Fruit fly (Drosophila melanogaster) Kc167 (cell line): ENCODE data around the gene peg.

Source experiments
- Myc ChIP-seq: fragments of >200 bp; optimal IDR thresholded peaks from 2 replicates; lab custom pipeline; 2017; ENCODE audit warnings: missing external identifiers
- Sin3A ChIP-seq: fragments of >200 bp; optimal IDR thresholded peaks from 2 replicates; lab custom pipeline; 2018; ENCODE audit warnings: missing external identifiers
- h ChIP-seq: fragments of >200 bp; optimal IDR thresholded peaks from 3 replicates; lab custom pipeline; 2018; ENCODE audit warnings: missing external identifiers
- insv ChIP-seq: fragments of >200 bp; optimal IDR thresholded peaks from 3 replicates; lab custom pipeline; 2018; ENCODE audit warnings: missing external identifiers
- psq ChIP-seq: fragments of >200 bp; optimal IDR thresholded peaks from 2 replicates; lab custom pipeline; 2017; ENCODE audit warnings: missing external identifiers
- ttk ChIP-seq: sonication (Bioruptor generic); optimal IDR thresholded peaks from 2 replicates; lab custom pipeline; 2017; ENCODE audit warnings: missing external identifiers

The peg gene

dm6 chr3R:21042399-21042798 lies 18.4 kb upstream of the peg start, which contains the start of gene Dhc93AB:
TSS of gene Dhc93AB (minus strand) at chr3R:21042499.
- TF ChIP-seq Myc (lab: Kevin White, UChicago) (no peak), ttk (lab: Kevin White, UChicago) (no peak), Sin3A (no peak), h (lab: Kevin White, UChicago) (no peak), insv (no peak), psq (lab: Kevin White, UChicago) (no peak)

dm6 chr3R:21025508-21025907 lies 1.5 kb upstream of the peg start:
- no peak for TF ChIP-seq insv
- TF ChIP-seq psq (lab: Kevin White, UChicago) = no peak
- TF ChIP-seq ttk (lab: Kevin White, UChicago) = no peak
- TF ChIP-seq h (lab: Kevin White, UChicago) = no peak
- TF ChIP-seq Myc (lab: Kevin White, UChicago) = no peak
- no peak for TF ChIP-seq Sin3A

- TF ChIP-seq Sin3A (no peak), h (lab: Kevin White, UChicago) (no peak), insv (no peak), ttk (lab: Kevin White, UChicago) (no peak), Myc (lab: Kevin White, UChicago) (no peak), psq (lab: Kevin White, UChicago) (no peak)
These were observed 1.0 kb downstream of the peg start for dm6 chr3R:21022769-21023517.

- no peak for TF ChIP-seq ttk (lab: Kevin White, UChicago)
- TF ChIP-seq Sin3A = no peak
- no peak for TF ChIP-seq Myc (lab: Kevin White, UChicago)
- no peak for TF ChIP-seq h (lab: Kevin White, UChicago)
- TF ChIP-seq psq (lab: Kevin White, UChicago) = no peak
- no peak for TF ChIP-seq insv
These were observed 4.9 kb downstream of the peg start for dm6 chr3R:21019073-21019472.

- TF ChIP-seq h (lab: Kevin White, UChicago) (no peak), Myc (lab: Kevin White, UChicago) (no peak), Sin3A (no peak), psq (lab: Kevin White, UChicago) (no peak), ttk (lab: Kevin White, UChicago) (no peak), insv (no peak)
These were observed 6.4 kb downstream of the peg start, which contains the start of gene Rlip for dm6 chr3R:21017464-21018080. TSS of gene Rlip (plus strand) at chr3R:21017684.

- TF ChIP-seq ttk (lab: Kevin White, UChicago) (no peak), Myc (lab: Kevin White, UChicago) (no peak)
These were observed 8.3 kb downstream of the peg start, which contains the start of gene CG5697 for dm6 chr3R:21015636-21016035. TSS of gene CG5697 (plus strand) at chr3R:21015949.

- TF ChIP-seq psq (lab: Kevin White, UChicago) (no peak), ttk (lab: Kevin White, UChicago) (no peak), insv (no peak), Myc (lab: Kevin White, UChicago) (no peak), Sin3A (no peak), h (lab: Kevin White, UChicago) (no peak)
These were observed 10.2 kb downstream of the peg start for dm6 chr3R:21013780-21014179.

- TF ChIP-seq Myc (lab: Kevin White, UChicago) (no peak), h (lab: Kevin White, UChicago) (no peak)
These were observed 17.0 kb downstream of the peg start, which contains the start of gene Alp5 for dm6 chr3R:21006967-21007366. TSS of gene Alp5 (minus strand) at chr3R:21006990.

- TF ChIP-seq psq (lab: Kevin White, UChicago) = no peak
- TF ChIP-seq ttk (lab: Kevin White, UChicago) = no peak
- TF ChIP-seq insv = no peak
- TF ChIP-seq Sin3A = no peak
- TF ChIP-seq Myc (lab: Kevin White, UChicago) = no peak
- TF ChIP-seq h (lab: Kevin White, UChicago) = no peak
These were observed 22.8 kb downstream of the peg start for dm6 chr3R:21001123-21001522.

dm6 chr3R:20998319-20998718 lies 25.6 kb downstream of the peg start:
- TF ChIP-seq Myc (lab: Kevin White, UChicago) = no peak
- no peak for TF ChIP-seq psq (lab: Kevin White, UChicago)
- no peak for TF ChIP-seq ttk (lab: Kevin White, UChicago)
- no peak for TF ChIP-seq Sin3A
- TF ChIP-seq insv = no peak
- TF ChIP-seq h (lab: Kevin White, UChicago) = no peak

- TF ChIP-seq ttk (lab: Kevin White, UChicago) (no peak), h (lab: Kevin White, UChicago) (no peak), psq (lab: Kevin White, UChicago) (no peak), Sin3A (no peak), insv (no peak), Myc (lab: Kevin White, UChicago) (no peak)
These were observed 33.6 kb downstream of the peg start for dm6 chr3R:20990409-20990808.

- TF ChIP-seq Sin3A (no peak), ttk (lab: Kevin White, UChicago) (no peak), h (lab: Kevin White, UChicago) (no peak), insv (no peak), Myc (lab: Kevin White, UChicago) (no peak), psq (lab: Kevin White, UChicago) (no peak)
These were observed 34.3 kb downstream of the peg start for dm6 chr3R:20989657-20990056.
